Fruit fly (Drosophila melanogaster) Kc167 (cell line): ENCODE measurements around the gene CG43732.

Source experiments
- Myc ChIP-seq: fragments of >200 bp; optimal IDR thresholded peaks from 2 replicates; lab custom pipeline; 2017; ENCODE audit warnings: missing external identifiers
- Sin3A ChIP-seq: fragments of >200 bp; optimal IDR thresholded peaks from 2 replicates; lab custom pipeline; 2018; ENCODE audit warnings: missing external identifiers
- h ChIP-seq: fragments of >200 bp; optimal IDR thresholded peaks from 3 replicates; lab custom pipeline; 2018; ENCODE audit warnings: missing external identifiers
- insv ChIP-seq: fragments of >200 bp; optimal IDR thresholded peaks from 3 replicates; lab custom pipeline; 2018; ENCODE audit warnings: missing external identifiers
- psq ChIP-seq: fragments of >200 bp; optimal IDR thresholded peaks from 2 replicates; lab custom pipeline; 2017; ENCODE audit warnings: missing external identifiers
- ttk ChIP-seq: sonication (Bioruptor generic); optimal IDR thresholded peaks from 2 replicates; lab custom pipeline; 2017; ENCODE audit warnings: missing external identifiers

CG43732 gene

dm6 chr3R:18990514-18990913, 40.5 kb downstream of the CG43732 start:
- TF ChIP-seq Myc (no peak), psq (lab: Kevin White, UChicago) (no peak), insv (no peak), ttk (lab: Kevin White, UChicago) (no peak), Sin3A (no peak), h (lab: Kevin White, UChicago) (no peak)

dm6 chr3R:18991721-18992120, 41.7 kb downstream of the CG43732 start:
- TF ChIP-seq h (lab: Kevin White, UChicago) = no peak

DNA sequence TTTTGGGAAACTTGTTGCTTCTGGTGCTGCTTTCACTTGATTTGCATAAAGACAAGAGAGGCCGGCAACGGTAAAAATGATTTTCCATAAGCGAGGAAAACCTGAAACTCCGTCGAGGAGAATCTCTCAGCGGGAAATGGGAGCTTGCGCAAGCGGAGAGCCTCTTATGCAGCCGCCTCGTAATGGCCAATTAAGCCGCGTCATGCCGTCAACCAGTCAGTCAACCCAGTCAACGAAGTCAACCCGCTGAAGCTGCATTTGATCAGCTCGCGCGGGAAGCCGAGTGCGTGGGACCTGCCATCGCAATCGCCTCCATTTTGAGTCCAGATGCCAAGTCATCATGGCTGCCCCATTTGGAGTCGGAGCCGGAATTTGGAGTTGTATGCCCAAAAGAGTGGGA, 43.2 kb downstream of the CG43732 start:
- TF ChIP-seq ttk (lab: Kevin White, UChicago) = no peak
- no peak for TF ChIP-seq Sin3A
- TF ChIP-seq Myc = no peak
- no peak for TF ChIP-seq h (lab: Kevin White, UChicago)
- no peak for TF ChIP-seq psq (lab: Kevin White, UChicago)
- TF ChIP-seq insv = no peak

- TF ChIP-seq psq (lab: Kevin White, UChicago) (no peak), ttk (lab: Kevin White, UChicago) (no peak), h (lab: Kevin White, UChicago) (no peak), Sin3A (no peak), insv (no peak), Myc (no peak)
Observed at dm6 chr3R:18995556-18996272, 45.7 kb downstream of the CG43732 start.

- no peak for TF ChIP-seq Myc
- no peak for TF ChIP-seq Sin3A
- TF ChIP-seq ttk (lab: Kevin White, UChicago) = no peak
- no peak for TF ChIP-seq psq (lab: Kevin White, UChicago)
Observed at dm6 chr3R:18997388-18998287, 47.6 kb downstream of the CG43732 start.

DNA sequence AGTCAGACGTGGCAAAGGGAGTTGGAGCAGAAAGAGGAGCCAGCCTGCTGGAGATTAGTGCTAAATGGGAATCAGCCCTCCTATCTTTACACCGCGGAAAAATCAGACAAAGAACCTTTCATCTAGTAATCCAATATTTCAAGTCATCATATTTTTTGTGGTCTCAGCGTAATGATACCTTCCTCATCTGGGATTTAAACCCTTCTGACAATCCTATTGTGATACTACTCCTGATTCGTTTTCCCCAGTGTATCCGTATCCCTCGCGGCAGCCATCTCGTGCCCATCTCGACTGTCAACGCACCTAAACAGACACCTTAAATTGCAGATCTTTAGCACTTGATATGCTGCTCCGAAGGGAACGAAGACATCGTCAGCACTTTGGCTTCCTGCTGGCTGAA, 48.4 kb downstream of the CG43732 start:
- TF ChIP-seq psq (lab: Kevin White, UChicago) (no peak), ttk (lab: Kevin White, UChicago) (no peak), Sin3A (no peak), insv (no peak), Myc (no peak), h (lab: Kevin White, UChicago) (no peak)

DNA sequence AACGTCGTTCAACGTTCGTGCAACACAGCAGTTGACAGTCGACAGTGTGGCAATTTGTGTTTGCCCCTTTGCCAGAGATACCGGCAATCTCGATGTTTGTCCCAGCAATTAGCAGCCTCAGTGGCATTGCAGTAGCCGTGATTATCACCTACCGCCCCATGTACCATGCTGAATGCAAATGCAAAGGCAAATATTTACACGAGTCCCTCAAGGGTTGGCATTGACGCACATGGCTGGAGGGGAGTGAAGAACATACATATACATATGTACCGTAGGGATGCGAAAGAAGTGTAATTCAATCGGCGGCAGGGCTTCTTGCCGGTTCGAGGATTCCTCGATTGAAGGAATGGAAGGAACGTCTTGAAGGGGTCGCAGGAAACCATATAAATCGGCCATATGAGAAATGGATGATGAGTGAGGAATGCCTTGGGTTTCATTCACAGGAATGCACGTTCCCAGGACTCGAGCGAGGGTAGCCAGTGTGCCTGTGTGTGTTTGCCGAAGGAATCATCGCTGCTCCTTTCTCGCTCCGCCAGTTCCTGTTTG, 50.0 kb downstream of the CG43732 start:
- no peak for TF ChIP-seq Sin3A
- no peak for TF ChIP-seq insv
- no peak for TF ChIP-seq h (lab: Kevin White, UChicago)
- no peak for TF ChIP-seq Myc
- TF ChIP-seq psq (lab: Kevin White, UChicago) = no peak
- TF ChIP-seq ttk (lab: Kevin White, UChicago) = no peak

- TF ChIP-seq ttk (lab: Kevin White, UChicago) (no peak), insv (no peak)
Observed at dm6 chr3R:19001701-19002100, 51.7 kb downstream of the CG43732 start.

DNA sequence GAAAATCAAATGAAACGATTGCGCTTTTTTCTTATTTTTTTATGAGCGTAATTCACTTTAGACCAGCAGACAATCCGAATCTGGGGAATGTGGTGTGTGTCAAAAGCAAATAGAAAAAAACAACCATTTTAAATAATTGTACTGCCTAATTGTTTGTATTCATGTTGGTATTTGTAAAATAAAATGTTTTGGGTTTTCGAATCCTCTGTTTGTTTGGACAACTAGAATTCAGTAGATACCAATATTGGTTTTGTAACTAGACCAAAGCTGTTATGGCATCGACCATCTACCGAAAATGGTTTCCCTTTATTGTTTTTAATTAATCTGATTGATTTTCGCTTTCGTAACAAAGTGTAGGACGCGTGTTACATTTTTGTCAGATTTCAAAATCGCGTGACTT, 60.9 kb downstream of the CG43732 start:
- TF ChIP-seq Myc = no peak
- no peak for TF ChIP-seq insv
- no peak for TF ChIP-seq Sin3A
- TF ChIP-seq psq (lab: Kevin White, UChicago) = no peak
- no peak for TF ChIP-seq ttk (lab: Kevin White, UChicago)

dm6 chr3R:19011885-19012284, 61.9 kb downstream of the CG43732 start:
- TF ChIP-seq insv (no peak), h (lab: Kevin White, UChicago) (no peak), psq (lab: Kevin White, UChicago) (no peak), Sin3A (no peak), Myc (no peak), ttk (lab: Kevin White, UChicago) (no peak)

DNA sequence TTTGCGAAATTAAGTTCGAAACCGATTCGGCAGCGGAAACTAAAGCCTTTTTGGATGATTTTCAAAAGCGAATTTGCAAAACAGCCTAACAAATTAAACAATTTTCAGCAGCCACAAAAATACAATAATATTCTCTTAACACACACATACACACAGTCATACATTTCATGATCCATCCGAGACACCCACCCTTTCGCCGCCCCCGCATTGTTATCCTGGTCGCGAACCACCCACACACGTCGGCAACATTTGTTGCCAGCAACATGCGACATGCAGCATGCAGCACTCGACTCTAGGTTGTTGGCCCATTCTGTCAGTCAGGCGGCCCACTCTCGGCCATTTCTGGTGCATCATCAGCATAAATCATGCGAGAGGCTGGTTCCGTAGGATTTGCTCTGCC, 64.0 kb downstream of the CG43732 start:
- no peak for TF ChIP-seq Myc
- no peak for TF ChIP-seq h (lab: Kevin White, UChicago)
- no peak for TF ChIP-seq ttk (lab: Kevin White, UChicago)
- TF ChIP-seq psq (lab: Kevin White, UChicago) = no peak
- no peak for TF ChIP-seq Sin3A

DNA sequence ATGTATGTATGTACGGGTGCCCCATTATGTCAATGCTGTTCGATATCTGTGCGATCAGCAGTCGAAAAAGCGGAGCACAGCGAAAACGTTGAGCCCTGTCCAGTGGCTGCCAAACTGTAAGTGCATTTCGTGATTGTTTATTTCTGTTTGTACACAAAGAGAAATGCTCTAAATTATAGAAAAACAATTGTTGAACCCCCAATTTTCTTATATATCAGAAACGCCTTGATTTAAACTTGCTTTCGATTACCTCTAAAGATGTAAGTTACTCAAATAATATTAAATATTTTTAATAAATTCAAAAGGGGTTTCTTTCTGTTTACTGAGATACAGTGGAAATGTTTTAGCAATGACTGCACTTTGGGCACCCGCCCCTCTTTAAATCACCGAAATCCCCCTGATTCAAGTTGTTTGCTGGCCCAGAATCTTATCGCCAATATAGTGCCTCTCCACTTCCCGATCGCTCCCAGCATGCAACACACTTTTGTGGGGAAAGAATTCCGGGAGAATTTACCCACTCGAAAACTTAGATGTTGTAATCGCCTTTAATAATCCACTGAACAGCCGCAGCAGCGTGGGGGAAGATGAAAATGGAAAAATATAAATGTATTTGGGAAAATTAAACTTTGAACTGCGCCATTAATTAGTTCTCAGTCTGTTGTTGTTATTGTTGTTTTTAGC, 64.9 kb downstream of the CG43732 start:
- TF ChIP-seq Sin3A (no peak), ttk (lab: Kevin White, UChicago) (no peak), h (lab: Kevin White, UChicago) (no peak), insv (no peak), psq (lab: Kevin White, UChicago) (no peak)
